Worm (Caenorhabditis elegans): ENCODE measurements around the gene gpcp-1.

ce11 chrX:3119606-3120005 is 9.2 kb upstream of the gpcp-1 start:
- no peak for TF ChIP-seq aly-2 (tag; optimal IDR thresholded peaks at IDR 0.05)
- TF ChIP-seq nhr-77 (tag; optimal IDR thresholded peaks at IDR 0.05), result no peak
- no peak for TF ChIP-seq snpc-4 (tag; optimal IDR thresholded peaks at IDR 0.05)

All from whole organism, L3 larva.